Worm (Caenorhabditis elegans): ENCODE measurements around the gene F17C8.7.

F17C8.7 gene

DNA sequence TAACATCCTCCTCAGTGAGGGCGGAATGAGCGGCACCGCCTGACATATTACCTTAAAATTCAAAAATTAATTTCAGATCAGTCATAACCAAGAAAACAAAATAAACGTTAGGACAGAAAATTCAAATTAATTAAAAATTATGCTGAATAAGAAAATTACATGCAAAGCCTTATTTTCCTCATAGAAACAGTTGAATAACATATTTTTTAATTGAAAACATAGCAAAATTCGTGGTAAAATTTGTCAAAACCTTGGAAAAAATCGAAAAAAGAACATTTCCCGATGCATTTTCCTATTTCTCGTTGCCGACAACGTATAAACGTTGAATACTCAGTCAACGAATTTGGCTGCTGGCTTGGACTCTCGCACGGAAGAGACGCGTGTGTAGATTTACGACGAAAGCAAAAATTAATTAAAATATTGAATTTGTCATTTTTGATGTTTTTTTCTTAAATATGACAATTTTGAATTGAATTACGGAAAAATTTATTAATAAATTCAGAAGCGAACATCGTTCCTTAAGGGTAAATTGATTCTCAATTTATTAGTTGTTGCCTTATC lies 18.5 kb downstream of the F17C8.7 start, which contains the start of the genes rps-0 and rbg-3 (continued):
- TF ChIP-seq sdz-12 (GFP tag; optimal IDR thresholded peaks at IDR 0.05): no peak
- TF ChIP-seq ZK546.5 (tag; optimal IDR thresholded peaks at IDR 0.05): peak in 1 of 2 experiments; percentile 58
- TF ChIP-seq cey-2 (tag; optimal IDR thresholded peaks at IDR 0.05; ENCODE audit: borderline replicate concordance, insufficient read depth): no peak
- TF ChIP-seq lir-3 (tag; optimal IDR thresholded peaks at IDR 0.05): no peak
- peak; percentile 87 for TF ChIP-seq lin-38 (GFP tag; IDR thresholded peaks at IDR 0.05)
- no peak for TF ChIP-seq daf-12 (tag; optimal IDR thresholded peaks at IDR 0.05)
- TF ChIP-seq F37D6.2 (tag; optimal IDR thresholded peaks at IDR 0.05): peak; percentile 80
- TF ChIP-seq rbr-2 (tag; optimal IDR thresholded peaks at IDR 0.05): peak; percentile 88
- TF ChIP-seq nhr-25 (tag; optimal IDR thresholded peaks at IDR 0.05; ENCODE audit: borderline replicate concordance, insufficient read depth): peak; percentile 81
- peak; percentile 77 for TF ChIP-seq zfp-2 (tag; optimal IDR thresholded peaks at IDR 0.05)
- TF ChIP-seq ama-1 (optimal IDR thresholded peaks at IDR 0.05): no peak
- TF ChIP-seq hlh-11 (tag; optimal IDR thresholded peaks at IDR 0.05): peak; percentile 83
- no peak for TF ChIP-seq ZK337.2 (GFP tag; IDR thresholded peaks at IDR 0.05)
- peak; percentile 82 for TF ChIP-seq nhr-102 (tag; optimal IDR thresholded peaks at IDR 0.05)
- TF ChIP-seq egl-27 (tag; optimal IDR thresholded peaks at IDR 0.05): no peak
- no peak for TF ChIP-seq zip-11 (GFP tag; IDR thresholded peaks at IDR 0.05)
- TF ChIP-seq mep-1 (tag; optimal IDR thresholded peaks at IDR 0.05): peak; percentile 95
- TF ChIP-seq lin-15B (tag; optimal IDR thresholded peaks at IDR 0.05): peak; percentile 26
- no peak for TF ChIP-seq ceh-28 (tag; optimal IDR thresholded peaks at IDR 0.05)
- TF ChIP-seq vab-7 (GFP tag; IDR thresholded peaks at IDR 0.05): 0 out of 2 replicates have a peak, but pooled peaks have one; percentile 38
- peak; percentile 37; the same call in 1 of the 2 replicates for TF ChIP-seq pha-4 (GFP tag; IDR thresholded peaks at IDR 0.05)
- TF ChIP-seq pha-4 (tag; optimal IDR thresholded peaks at IDR 0.05): peak; percentile 68
- no peak for TF ChIP-seq nhr-76 (tag; optimal IDR thresholded peaks at IDR 0.05)
- no peak for TF ChIP-seq fos-1 (tag; optimal IDR thresholded peaks at IDR 0.05)
- TF ChIP-seq nhr-42 (GFP tag; IDR thresholded peaks at IDR 0.05): peak; percentile 37; the same call in 1 of the 2 replicates
- TF ChIP-seq unc-130 (GFP tag; optimal IDR thresholded peaks at IDR 0.05): peak; percentile 67
- TF ChIP-seq unc-62 (GFP tag; optimal IDR thresholded peaks at IDR 0.05 in 1 of 2): peak in 1 of 2 experiments; percentile 5
- TF ChIP-seq unc-62 (tag; optimal IDR thresholded peaks at IDR 0.05): no peak
- no peak for TF ChIP-seq mxl-2 (GFP tag; conservative IDR thresholded peaks at IDR 0.05)
- TF ChIP-seq hlh-30 (tag; optimal IDR thresholded peaks at IDR 0.05; ENCODE audit: insufficient read depth): peak; percentile 83
- TF ChIP-seq zfp-3 (GFP tag; conservative IDR thresholded peaks at IDR 0.05): peak; percentile 53
- peak; percentile 61; the same call in 1 of the 2 replicates for TF ChIP-seq ctbp-1 (GFP tag; IDR thresholded peaks at IDR 0.05)
- no peak for TF ChIP-seq set-16 (GFP tag; IDR thresholded peaks at IDR 0.05)
- TF ChIP-seq mes-2 (tag; optimal IDR thresholded peaks at IDR 0.05; ENCODE audit: poor library complexity, severe bottlenecking): peak; percentile 95
- TF ChIP-seq ceh-44 (GFP tag; IDR thresholded peaks at IDR 0.05): no peak
- no peak for TF ChIP-seq aly-2 (tag; optimal IDR thresholded peaks at IDR 0.05)
- peak; percentile 75 for TF ChIP-seq duxl-1 (tag; optimal IDR thresholded peaks at IDR 0.05; ENCODE audit: poor library complexity)
- TF ChIP-seq Y105C5A.15 (GFP tag; IDR thresholded peaks at IDR 0.05): no peak
- 0 out of 2 replicates have a peak, but pooled peaks have one; percentile 39 for TF ChIP-seq ceh-20 (GFP tag; IDR thresholded peaks at IDR 0.05)
- TF ChIP-seq F49E8.2 (tag; optimal IDR thresholded peaks at IDR 0.05; ENCODE audit: borderline replicate concordance): no peak
- TF ChIP-seq zag-1 (tag; optimal IDR thresholded peaks at IDR 0.05): no peak
- TF ChIP-seq jun-1 (tag; optimal IDR thresholded peaks at IDR 0.05): no peak
- peak; percentile 90 for TF ChIP-seq R02D3.7 (tag; optimal IDR thresholded peaks at IDR 0.05)
- TF ChIP-seq snpc-1.2 (GFP tag; IDR thresholded peaks at IDR 0.05): no peak
- TF ChIP-seq lin-29 (GFP tag; IDR thresholded peaks at IDR 0.05): no peak
- TF ChIP-seq dmd-9 (GFP tag; IDR thresholded peaks at IDR 0.05): no peak
- no peak for TF ChIP-seq nhr-10 (tag; optimal IDR thresholded peaks at IDR 0.05)
- no peak for TF ChIP-seq lin-39 (tag; optimal IDR thresholded peaks at IDR 0.05)
- TF ChIP-seq nhr-111 (GFP tag; optimal IDR thresholded peaks at IDR 0.05): no peak
- TF ChIP-seq saeg-2 (GFP tag; IDR thresholded peaks at IDR 0.05): no peak
